Worm (Caenorhabditis elegans) whole organism, mixed stage, embryonic: ENCODE measurements around the gene str-225.
"Not testable (repeated sequence)": the region's sequence is repeated elsewhere in the genome, so short reads cannot be mapped to it uniquely, and the experiment has no call there.

Source experiments
- blmp-1 ChIP-seq: fragments of 150-350 bp; optimal IDR thresholded peaks from 2 replicates; lab custom pipeline; 2014; ENCODE audit warnings: missing biosample characterization, missing genetic modification characterization
- elt-3 ChIP-seq: fragments of 150-350 bp; optimal IDR thresholded peaks from 2 replicates; lab custom pipeline; 2014; ENCODE audit warnings: missing biosample characterization, missing genetic modification characterization
- nhr-28 ChIP-seq: fragments of 150-350 bp; optimal IDR thresholded peaks from 2 replicates; lab custom pipeline; 2014; ENCODE audit warnings: missing biosample characterization, missing genetic modification characterization
- pha-4 ChIP-seq: fragments of 150-350 bp; optimal IDR thresholded peaks from 2 replicates; lab custom pipeline; 2018; ENCODE audit warnings: missing biosample characterization, missing genetic modification reagents, missing genetic modification characterization
- snpc-4 ChIP-seq: fragments of 150-350 bp; optimal IDR thresholded peaks from 2 replicates; lab custom pipeline; 2014; ENCODE audit warnings: missing biosample characterization, missing genetic modification characterization

DNA sequence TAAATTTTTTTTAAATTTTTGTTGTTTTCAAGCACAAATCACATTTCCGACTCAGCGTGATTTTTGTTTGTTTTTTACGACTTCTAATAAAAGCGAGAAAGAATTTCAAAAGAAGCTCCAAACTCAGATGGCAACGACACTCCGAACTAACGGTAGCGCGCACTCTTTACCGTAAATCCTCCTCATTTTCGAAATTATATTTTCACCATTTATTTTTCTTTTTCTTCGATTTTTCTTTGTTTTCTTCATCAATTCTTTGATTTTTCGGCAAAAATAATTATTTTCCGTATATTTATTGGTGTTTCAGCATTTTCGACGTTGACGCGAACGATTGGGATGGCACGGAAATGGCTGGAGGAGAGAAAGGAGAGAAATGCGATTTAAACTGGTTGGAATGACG lies 51.1 kb downstream of the str-225 start, which contains the start of gene T24A6.1:
- TF ChIP-seq pha-4, elt-3, blmp-1, snpc-4, nhr-28 (tag; lab: Kevin White, UChicago): not testable (repeated sequence)
